Fruit fly (Drosophila melanogaster) whole organism, wandering third instar larva: Measurements from ENCODE around the gene Tbca.

ENCODE experiments used
- Abd-B ChIP-seq: fragments of >200 bp; optimal IDR thresholded peaks from 2 replicates; lab custom pipeline; 2017; ENCODE audit warnings: missing biosample characterization, missing genetic modification characterization
- jim ChIP-seq: fragments of 175-275, 200-325 bp; sonication (Bioruptor generic); optimal IDR thresholded peaks from 2 replicates; lab custom pipeline; 2016; ENCODE audit warnings: missing biosample characterization, mild to moderate bottlenecking, missing genetic modification characterization
- usp ChIP-seq: fragments of >200 bp; optimal IDR thresholded peaks from 2 replicates; lab custom pipeline; 2017; ENCODE audit warnings: missing biosample characterization, missing genetic modification characterization

DNA sequence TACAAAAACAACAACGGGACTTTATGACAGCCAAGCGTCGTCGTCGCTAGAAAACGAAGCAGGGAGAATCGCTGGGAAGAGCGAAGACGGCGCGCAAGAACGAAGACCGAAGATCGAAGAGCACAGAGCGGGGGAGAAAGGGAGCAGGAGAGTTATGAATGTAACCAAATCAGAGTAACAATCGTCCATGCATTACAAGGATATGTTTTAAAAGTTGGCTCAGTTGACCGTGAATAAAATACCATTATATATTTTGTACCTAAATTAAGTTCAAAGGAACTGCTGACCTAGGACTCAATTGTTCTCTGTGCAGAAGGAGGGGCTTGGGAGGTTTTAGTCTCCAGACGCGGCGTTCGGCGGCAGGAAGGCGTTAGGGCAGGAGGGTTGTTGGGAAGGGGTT is 21.8 kb upstream of the Tbca start:
- TF ChIP-seq usp (GFP tag; lab: Kevin White, UChicago) = no peak
- no peak for TF ChIP-seq jim
- TF ChIP-seq Abd-B (GFP tag; lab: Kevin White, UChicago) = no peak
